Fruit fly (Drosophila melanogaster) whole organism, embryonic: Measurements from ENCODE around the gene Sfp33A1.
A peak's percentile ranks its signal among the peaks of the same experiment; 100 is the strongest.

Experiments
- BEAF-32 ChIP-seq: fragments of 200-800 bp; sonication (Bioruptor generic); optimal IDR thresholded peaks from 3 replicates; lab custom pipeline; 2017; ENCODE audit warnings: missing biosample characterization, missing genetic modification characterization, mild to moderate bottlenecking, moderate library complexity, missing genetic modification reagents
- CG16813 ChIP-seq: fragments of 200-800 bp; sonication (Bioruptor generic); IDR thresholded peaks from 3 replicates; pipeline ENCODE4 v1.3.6; 2022; ENCODE audit warnings: missing biosample characterization, missing genetic modification characterization; ENCODE audit not compliant: partially characterized antibody
- CG1832 ChIP-seq: fragments of 200-800 bp; sonication (Bioruptor generic); optimal IDR thresholded peaks from 2 replicates; lab custom pipeline; 2017; ENCODE audit warnings: missing biosample characterization, mild to moderate bottlenecking, missing genetic modification characterization, inconsistent platforms
- CG2129 ChIP-seq: fragments of 200-800 bp; sonication (Bioruptor generic); IDR thresholded peaks from 2 replicates; pipeline ENCODE4 v1.3.6; 2022; ENCODE audit warnings: missing biosample characterization, missing genetic modification characterization; ENCODE audit not compliant: partially characterized antibody
- CG2712 ChIP-seq: fragments of 200-800 bp; optimal IDR thresholded peaks from 3 replicates; lab custom pipeline; 2019; ENCODE audit warnings: missing biosample characterization, mild to moderate bottlenecking, missing genetic modification characterization, moderate library complexity
- CG42726 ChIP-seq: fragments of 200-800 bp; sonication (Bioruptor generic); IDR thresholded peaks from 2 replicates; pipeline ENCODE4 v1.3.6; 2022; ENCODE audit warnings: missing biosample characterization, missing genetic modification characterization; ENCODE audit not compliant: partially characterized antibody
- CG4854 ChIP-seq: fragments of 200-800 bp; sonication (Bioruptor generic); optimal IDR thresholded peaks from 2 replicates; lab custom pipeline; 2016; ENCODE audit warnings: missing biosample characterization, missing genetic modification characterization, inconsistent platforms
- CG6272 ChIP-seq: fragments of 200-800 bp; sonication (Bioruptor generic); IDR thresholded peaks from 2 replicates; pipeline ENCODE4 v1.3.6; 2022; ENCODE audit warnings: missing biosample characterization, missing genetic modification characterization
- CG7745 ChIP-seq: fragments of 200-800 bp; sonication (Bioruptor generic); optimal IDR thresholded peaks from 2 replicates; lab custom pipeline; 2018; ENCODE audit warnings: missing biosample characterization, mild to moderate bottlenecking, missing genetic modification characterization, moderate library complexity
- CG8478 ChIP-seq: fragments of >200 bp; optimal IDR thresholded peaks from 2 replicates; lab custom pipeline; 2018
- CG8765 ChIP-seq: fragments of 200-800 bp; sonication (Bioruptor generic); IDR thresholded peaks from 2 replicates; pipeline ENCODE4 v1.3.6; 2022; ENCODE audit warnings: missing biosample characterization, missing genetic modification characterization
- CG9932 ChIP-seq: fragments of 200-800 bp; sonication (Bioruptor generic); IDR thresholded peaks from 2 replicates; pipeline ENCODE4 v1.3.6; 2022; ENCODE audit warnings: missing biosample characterization, missing genetic modification characterization
- Dfd ChIP-seq, 2 experiments: fragments of >200 bp; optimal IDR thresholded peaks; 2 replicates each; lab custom pipeline; 2017; ENCODE audit warnings: missing biosample characterization in 2 of 2, missing genetic modification characterization in 2 of 2
- Dll ChIP-seq: fragments of 200-800 bp; sonication (Bioruptor generic); IDR thresholded peaks from 4 replicates; pipeline ENCODE4 v1.3.6; 2022; ENCODE audit warnings: missing biosample characterization, missing genetic modification characterization; ENCODE audit not compliant: partially characterized antibody
- Ets65A ChIP-seq: fragments of 200-800 bp; sonication (Bioruptor generic); peaks from one replicate; lab custom pipeline; 2016; ENCODE audit warnings: missing biosample characterization, missing genetic modification characterization
- HmgD ChIP-seq: fragments of 200-800 bp; sonication (Bioruptor generic); optimal IDR thresholded peaks from 3 replicates; lab custom pipeline; 2016; ENCODE audit warnings: missing biosample characterization, missing genetic modification characterization
- Kr ChIP-seq: fragments of 200-800 bp; sonication (Bioruptor generic); optimal IDR thresholded peaks from 2 replicates; lab custom pipeline; 2017; ENCODE audit warnings: missing biosample characterization, mild to moderate bottlenecking, missing genetic modification characterization
- Lpt ChIP-seq: fragments of >200 bp; optimal IDR thresholded peaks from 2 replicates; lab custom pipeline; 2018; ENCODE audit warnings: missing biosample characterization, missing genetic modification characterization
- Max ChIP-seq: fragments of 200-800 bp; sonication (Bioruptor generic); optimal IDR thresholded peaks from 2 replicates; lab custom pipeline; 2016; ENCODE audit warnings: missing biosample characterization, mild to moderate bottlenecking, missing genetic modification characterization
- Med ChIP-seq: fragments of 200-800 bp; sonication (Bioruptor generic); peaks from one replicate; lab custom pipeline; 2016; ENCODE audit warnings: missing biosample characterization, missing genetic modification characterization, mild to moderate bottlenecking, inconsistent platforms, moderate library complexity
- Sry-δ ChIP-seq: fragments of 200-800 bp; sonication (Bioruptor generic); optimal IDR thresholded peaks from 2 replicates; lab custom pipeline; 2016; ENCODE audit warnings: missing biosample characterization, missing genetic modification characterization
- amos ChIP-seq: fragments of 200-800 bp; sonication (Bioruptor generic); IDR thresholded peaks from 2 replicates; pipeline ENCODE4 v1.3.6; 2022; ENCODE audit warnings: missing biosample characterization, missing genetic modification characterization; ENCODE audit not compliant: partially characterized antibody
- ap ChIP-seq: fragments of 200-800 bp; sonication (Bioruptor generic); IDR thresholded peaks from 2 replicates; pipeline ENCODE4 v1.3.6; 2022; ENCODE audit warnings: missing biosample characterization, missing genetic modification characterization
- cas ChIP-seq: fragments of 200-800 bp; sonication (Bioruptor generic); IDR thresholded peaks from 2 replicates; pipeline ENCODE4 v1.3.6; 2022; ENCODE audit warnings: missing biosample characterization, missing genetic modification characterization
- crp ChIP-seq, 2 experiments: fragments of 200-800 bp; sonication (Bioruptor generic); optimal IDR thresholded peaks; 2 replicates in 1 of 2; 3 replicates in 1 of 2; lab custom pipeline; 2017; ENCODE audit warnings: missing biosample characterization in 2 of 2, missing genetic modification characterization in 2 of 2, mild to moderate bottlenecking in 1 of 2, moderate library complexity in 1 of 2
- dmrt99B ChIP-seq: fragments of 200-800 bp; sonication (Bioruptor generic); optimal IDR thresholded peaks from 2 replicates; lab custom pipeline; 2018; ENCODE audit warnings: missing biosample characterization, mild to moderate bottlenecking, missing genetic modification characterization, moderate library complexity
- emc ChIP-seq: fragments of 200-800 bp; sonication (Bioruptor generic); optimal IDR thresholded peaks from 2 replicates; lab custom pipeline; 2016; ENCODE audit warnings: missing biosample characterization, missing genetic modification characterization
- insv ChIP-seq, 2 experiments: fragments of 200-800 bp; sonication (Bioruptor generic); optimal IDR thresholded peaks; 3 replicates each; lab custom pipeline; 2016 to 2018; ENCODE audit warnings: missing biosample characterization in 2 of 2, missing genetic modification characterization in 2 of 2
- kah ChIP-seq: fragments of 200-800 bp; sonication (Bioruptor generic); optimal IDR thresholded peaks from 2 replicates; lab custom pipeline; 2018; ENCODE audit warnings: missing biosample characterization, mild to moderate bottlenecking, missing genetic modification characterization
- knrl ChIP-seq: fragments of 200-800 bp; sonication (Bioruptor generic); IDR thresholded peaks from 3 replicates; pipeline ENCODE4 v1.3.6; 2022; ENCODE audit warnings: missing biosample characterization, missing genetic modification characterization; ENCODE audit not compliant: partially characterized antibody
- lmd ChIP-seq: fragments of 200-800 bp; sonication (Bioruptor generic); IDR thresholded peaks from 2 replicates; pipeline ENCODE4 v1.3.6; 2022; ENCODE audit warnings: missing biosample characterization, missing genetic modification characterization
- maf-S ChIP-seq: fragments of 200-800 bp; sonication (Bioruptor generic); optimal IDR thresholded peaks from 2 replicates; lab custom pipeline; 2016; ENCODE audit warnings: missing biosample characterization, missing genetic modification characterization
- pb ChIP-seq: fragments of 200-800 bp; sonication (Bioruptor generic); optimal IDR thresholded peaks from 3 replicates; lab custom pipeline; 2016; ENCODE audit warnings: missing biosample characterization, missing genetic modification characterization
- pho ChIP-seq: fragments of 200-800 bp; sonication (Bioruptor generic); optimal IDR thresholded peaks from 2 replicates; lab custom pipeline; 2016; ENCODE audit warnings: missing biosample characterization, missing genetic modification characterization
- pros ChIP-seq: fragments of 200-800 bp; sonication (Bioruptor generic); optimal IDR thresholded peaks from 3 replicates; lab custom pipeline; 2019; ENCODE audit warnings: missing biosample characterization, mild to moderate bottlenecking, missing genetic modification characterization, moderate library complexity
- pum ChIP-seq: fragments of 200-800 bp; sonication (Bioruptor generic); optimal IDR thresholded peaks from 2 replicates; lab custom pipeline; 2016; ENCODE audit warnings: missing biosample characterization, missing genetic modification characterization
- pzg ChIP-seq: fragments of 200-800 bp; sonication (Bioruptor generic); optimal IDR thresholded peaks from 3 replicates; lab custom pipeline; 2018; ENCODE audit warnings: missing biosample characterization, mild to moderate bottlenecking, missing genetic modification characterization, moderate library complexity
- ssp ChIP-seq: fragments of 200-800 bp; sonication (Bioruptor generic); IDR thresholded peaks from 2 replicates; pipeline ENCODE4 v1.3.6; 2022; ENCODE audit warnings: missing biosample characterization, missing genetic modification characterization
- stwl ChIP-seq: fragments of 200-800 bp; sonication (Bioruptor generic); optimal IDR thresholded peaks from 3 replicates; lab custom pipeline; 2018; ENCODE audit warnings: missing biosample characterization, mild to moderate bottlenecking, missing genetic modification characterization, moderate library complexity
- zen ChIP-seq: fragments of 200-800 bp; sonication (Bioruptor generic); optimal IDR thresholded peaks from 3 replicates; lab custom pipeline; 2018; ENCODE audit warnings: missing biosample characterization, mild to moderate bottlenecking, missing genetic modification characterization, moderate library complexity
- zfh1 ChIP-seq: fragments of 200-800 bp; sonication (Bioruptor generic); IDR thresholded peaks from 3 replicates; pipeline ENCODE4 v1.3.6; 2022; ENCODE audit warnings: missing biosample characterization, missing genetic modification characterization

The Sfp33A1 gene

dm6 chr2L:11754402-11754801 lies at the start of gene Sfp33A1:
Sfp33A1 (minus strand) TSS chr2L:11754502.
- no peak for TF ChIP-seq CG9932
- peak; percentile 25 for TF ChIP-seq Ets65A (GFP tag; lab: Kevin White, UChicago)
- TF ChIP-seq CG8765, result no peak
- no peak for TF ChIP-seq emc

dm6 chr2L:11797127-11797526 lies 42.8 kb upstream of the Sfp33A1 start:
- TF ChIP-seq Med (GFP tag; lab: Kevin White, UChicago) (peak; percentile 50), CG16813 (GFP tag; lab: Robert Waterston, UW) (no peak), CG42726 (GFP tag; lab: Robert Waterston, UW) (0 out of 2 replicates have a peak, but pooled peaks have one; percentile 16), kah (GFP tag; lab: Kevin White, UChicago) (peak; percentile 14), maf-S (no peak), knrl (GFP tag; lab: Robert Waterston, UW) (no peak), Lpt (GFP tag; lab: Kevin White, UChicago) (no peak), Dfd (GFP tag; optimal IDR thresholded peaks at IDR 0.05; lab: Kevin White, UChicago) (peak in 1 of 2 experiments; percentile 84), CG6272 (no peak)

- no peak for TF ChIP-seq pho
- TF ChIP-seq pros (GFP tag; lab: Kevin White, UChicago), result peak; percentile 1
- peak; percentile 9 for TF ChIP-seq stwl (tag; lab: Kevin White, UChicago)
- TF ChIP-seq insv (GFP tag; optimal IDR thresholded peaks at IDR 0.05; lab: Kevin White, UChicago), result peak in 1 of 2 experiments; percentile 1
- peak; percentile 76 for TF ChIP-seq zen (tag; lab: Kevin White, UChicago)
- peak; percentile 40; the same call in 1 of the 2 replicates for TF ChIP-seq amos
- TF ChIP-seq CG4854, result no peak
- TF ChIP-seq CG2129, result peak; percentile 27; the same call in 1 of the 2 replicates
- TF ChIP-seq ap, result no peak
- peak; percentile 45; the same call in 1 of the 3 replicates for TF ChIP-seq CG16813 (GFP tag; lab: Robert Waterston, UW)
- no peak for TF ChIP-seq HmgD
- peak; percentile 36 for TF ChIP-seq BEAF-32 (GFP tag; lab: Kevin White, UChicago)
- no peak for TF ChIP-seq CG2712 (tag; lab: Kevin White, UChicago)
- no peak for TF ChIP-seq pum (GFP tag; lab: Kevin White, UChicago)
- peak; percentile 41; the same call in 1 of the 4 replicates for TF ChIP-seq Dll (GFP tag; lab: Robert Waterston, UW)
- peak; percentile 42 for TF ChIP-seq Sry-δ (GFP tag; lab: Kevin White, UChicago)
- TF ChIP-seq ssp, result no peak
- no peak for TF ChIP-seq Max
- no peak for TF ChIP-seq CG1832 (GFP tag; lab: Kevin White, UChicago)
- TF ChIP-seq, all 482 proteins: peak for 10
Measured at dm6 chr2L:11793986-11794385, 39.7 kb upstream of the Sfp33A1 start, which contains the start of gene CG14937. CG14937 (minus strand) TSS chr2L:11794086.

- TF ChIP-seq CG7745 (tag; lab: Kevin White, UChicago) (no peak), pzg (GFP tag; lab: Kevin White, UChicago) (no peak), CG8478 (no peak), zfh1 (GFP tag; lab: Robert Waterston, UW) (no peak), cas (GFP tag; lab: Robert Waterston, UW) (no peak), crp (GFP tag; optimal IDR thresholded peaks at IDR 0.05; lab: Kevin White, UChicago) (no peak), dmrt99B (tag; lab: Kevin White, UChicago) (no peak), Kr (no peak), pb (no peak), lmd (no peak)
Measured at dm6 chr2L:11792265-11792664, 38.0 kb upstream of the Sfp33A1 start, which contains the start of gene Tsp33B. Tsp33B (minus strand) TSS chr2L:11792365.
